Worm (Caenorhabditis elegans): Measurements from ENCODE around the gene B0416.11.

Gene B0416.11

DNA sequence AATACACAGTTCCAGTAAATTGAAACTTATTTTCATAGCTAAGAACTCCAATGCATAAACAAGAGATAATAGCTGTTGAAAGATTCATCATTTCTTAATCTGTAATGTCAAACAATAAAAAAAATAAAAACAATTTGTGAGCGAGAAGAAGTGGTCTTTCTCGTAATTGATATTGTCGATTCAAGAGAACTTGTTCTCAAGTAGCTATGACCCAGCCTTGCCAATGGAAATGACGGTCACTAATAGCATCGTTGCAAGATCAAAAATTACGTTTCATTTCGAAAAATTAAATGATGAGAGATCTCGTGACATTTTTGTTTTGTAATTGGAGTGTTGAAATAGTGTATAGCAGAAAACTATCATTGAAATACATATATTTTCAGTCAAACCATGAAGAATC, 14.9 kb upstream of the B0416.11 start, which contains the start of gene B0416.7:
Gene B0416.7 (minus strand): TSS at position 101 of the 400 bp plus-strand sequence.
- TF ChIP-seq cog-1 (tag; optimal IDR thresholded peaks at IDR 0.05) (no peak), ref-1 (GFP tag; conservative IDR thresholded peaks at IDR 0.05) (no peak), T22C8.4 (GFP tag; IDR thresholded peaks at IDR 0.05) (no peak), med-1 (GFP tag; optimal IDR thresholded peaks at IDR 0.05; ENCODE audit: insufficient read depth) (no peak), ztf-23 (GFP tag; IDR thresholded peaks at IDR 0.05) (no peak)

DNA sequence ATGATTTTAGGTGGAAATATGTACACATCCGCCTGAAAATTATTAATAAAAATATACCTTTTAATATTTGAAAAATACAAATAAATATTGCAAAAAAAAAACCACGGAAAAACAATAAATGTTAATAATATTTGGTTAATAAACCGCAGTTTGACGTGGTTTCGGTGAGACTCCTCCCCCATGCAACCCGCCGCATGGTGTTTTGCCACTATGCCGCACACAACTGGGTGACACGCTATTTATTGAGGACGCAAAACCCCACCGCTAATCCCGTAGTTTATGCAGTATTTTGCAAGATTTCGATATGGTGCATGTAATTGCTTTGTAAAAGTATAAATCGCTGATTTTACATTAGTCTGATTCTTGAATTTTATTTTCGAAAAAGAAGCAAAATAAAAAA, 13.7 kb upstream of the B0416.11 start, which contains the start of gene gly-13:
Gene gly-13 (minus strand): TSS at position 32 of the 400 bp plus-strand sequence.
- no peak for TF ChIP-seq ztf-29 (GFP tag; IDR thresholded peaks at IDR 0.05)
- peak; percentile 72 for TF ChIP-seq cog-1 (tag; optimal IDR thresholded peaks at IDR 0.05)
- TF ChIP-seq flt-1 (GFP tag; IDR thresholded peaks at IDR 0.05), result peak; percentile 87
- TF ChIP-seq med-1 (GFP tag; optimal IDR thresholded peaks at IDR 0.05; ENCODE audit: insufficient read depth), result peak; percentile 87
- peak; percentile 86 for TF ChIP-seq ztf-23 (GFP tag; IDR thresholded peaks at IDR 0.05)
- peak; percentile 70; the same call in 1 of the 2 replicates for TF ChIP-seq klf-2 (GFP tag; conservative IDR thresholded peaks at IDR 0.05)
- no peak; the same call in 1 of the 2 replicates for TF ChIP-seq T22C8.4 (GFP tag; IDR thresholded peaks at IDR 0.05)
- TF ChIP-seq ref-1 (GFP tag; conservative IDR thresholded peaks at IDR 0.05), result 0 out of 2 replicates have a peak, but pooled peaks have one; percentile 36
- peak; percentile 82; the same call in 1 of the 2 replicates for TF ChIP-seq tab-1 (GFP tag; IDR thresholded peaks at IDR 0.05)

DNA sequence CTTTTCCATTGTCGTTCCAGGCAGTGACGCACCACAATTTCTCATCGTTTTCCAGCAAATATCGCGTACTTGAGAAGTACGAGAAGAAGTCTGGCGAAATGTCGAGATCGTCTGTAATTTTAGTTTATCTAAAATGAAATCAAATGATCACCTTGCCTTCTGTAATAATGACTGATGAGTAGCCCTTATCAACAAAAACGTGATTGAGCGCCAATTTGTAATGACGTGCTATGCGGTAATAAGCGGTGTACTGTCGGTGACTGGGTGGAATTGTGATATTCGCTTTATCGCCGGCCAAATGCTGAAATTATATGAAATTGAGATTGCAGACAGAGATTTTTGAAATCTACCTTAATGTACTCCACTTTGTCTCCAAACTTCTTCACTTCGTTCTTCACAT, 12.5 kb upstream of the B0416.11 start:
- no peak for TF ChIP-seq med-1 (GFP tag; optimal IDR thresholded peaks at IDR 0.05; ENCODE audit: insufficient read depth)
- no peak for TF ChIP-seq cog-1 (tag; optimal IDR thresholded peaks at IDR 0.05)
- no peak for TF ChIP-seq tab-1 (GFP tag; IDR thresholded peaks at IDR 0.05)
- no peak for TF ChIP-seq ref-1 (GFP tag; conservative IDR thresholded peaks at IDR 0.05)
- TF ChIP-seq flt-1 (GFP tag; IDR thresholded peaks at IDR 0.05), result no peak
- no peak for TF ChIP-seq ztf-29 (GFP tag; IDR thresholded peaks at IDR 0.05)
- TF ChIP-seq ztf-23 (GFP tag; IDR thresholded peaks at IDR 0.05), result no peak
- no peak for TF ChIP-seq klf-2 (GFP tag; conservative IDR thresholded peaks at IDR 0.05)
- no peak for TF ChIP-seq T22C8.4 (GFP tag; IDR thresholded peaks at IDR 0.05)

DNA sequence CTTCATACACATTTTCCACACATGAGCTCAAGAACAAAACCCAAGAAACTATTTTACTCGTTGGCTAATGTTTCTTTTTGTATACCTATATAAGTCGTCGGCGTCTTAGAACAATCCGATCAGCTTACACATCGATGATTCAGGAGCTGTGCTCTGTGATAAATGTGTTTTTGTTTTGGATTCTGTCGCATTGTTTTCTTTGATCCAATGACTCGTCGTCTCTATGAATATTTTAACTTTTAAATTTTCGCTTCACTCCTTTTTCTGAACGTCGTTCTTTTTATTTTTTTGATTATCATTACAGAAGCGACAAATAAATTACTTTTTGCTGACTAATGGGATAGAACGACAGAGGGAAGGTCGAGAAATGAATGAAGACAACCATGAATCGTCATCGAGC, 8.4 kb upstream of the B0416.11 start, which contains the start of gene B0416.3:
Gene B0416.3 (plus strand): TSS at position 301 of the 400 bp plus-strand sequence.
- no peak for TF ChIP-seq cog-1 (tag; optimal IDR thresholded peaks at IDR 0.05)
- TF ChIP-seq tab-1 (GFP tag; IDR thresholded peaks at IDR 0.05), result no peak
- no peak for TF ChIP-seq klf-2 (GFP tag; conservative IDR thresholded peaks at IDR 0.05)
- TF ChIP-seq T22C8.4 (GFP tag; IDR thresholded peaks at IDR 0.05), result no peak
- no peak for TF ChIP-seq med-1 (GFP tag; optimal IDR thresholded peaks at IDR 0.05; ENCODE audit: insufficient read depth)
- no peak for TF ChIP-seq ztf-23 (GFP tag; IDR thresholded peaks at IDR 0.05)
- TF ChIP-seq flt-1 (GFP tag; IDR thresholded peaks at IDR 0.05), result no peak
- no peak for TF ChIP-seq ztf-29 (GFP tag; IDR thresholded peaks at IDR 0.05)
- no peak for TF ChIP-seq ref-1 (GFP tag; conservative IDR thresholded peaks at IDR 0.05)

DNA sequence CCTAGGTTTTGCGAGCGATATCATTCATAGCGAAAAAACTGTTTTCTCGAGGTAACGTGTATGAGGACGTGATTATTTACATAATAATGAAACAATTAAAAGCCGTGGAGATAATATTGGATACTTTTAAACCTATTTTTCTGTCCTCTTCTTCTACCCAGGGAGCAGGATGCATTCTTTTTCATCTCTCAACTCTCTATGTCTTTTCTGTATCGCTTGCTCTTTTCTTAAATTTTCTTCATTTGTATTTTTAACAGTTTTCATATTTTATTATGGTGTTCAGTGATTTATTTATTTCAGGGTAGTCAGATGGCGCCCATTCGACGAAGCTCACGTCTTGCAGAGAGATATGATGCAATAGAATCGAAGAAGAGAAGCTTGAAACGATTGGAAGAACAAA, 4.3 kb downstream of the B0416.11 start, which contains the start of gene B0416.4:
Gene B0416.4 (plus strand): TSS at position 301 of the 400 bp plus-strand sequence.
- no peak for TF ChIP-seq ztf-29 (GFP tag; IDR thresholded peaks at IDR 0.05)
- TF ChIP-seq med-1 (GFP tag; optimal IDR thresholded peaks at IDR 0.05; ENCODE audit: insufficient read depth), result no peak
- TF ChIP-seq T22C8.4 (GFP tag; IDR thresholded peaks at IDR 0.05), result no peak
- TF ChIP-seq ref-1 (GFP tag; conservative IDR thresholded peaks at IDR 0.05), result no peak

DNA sequence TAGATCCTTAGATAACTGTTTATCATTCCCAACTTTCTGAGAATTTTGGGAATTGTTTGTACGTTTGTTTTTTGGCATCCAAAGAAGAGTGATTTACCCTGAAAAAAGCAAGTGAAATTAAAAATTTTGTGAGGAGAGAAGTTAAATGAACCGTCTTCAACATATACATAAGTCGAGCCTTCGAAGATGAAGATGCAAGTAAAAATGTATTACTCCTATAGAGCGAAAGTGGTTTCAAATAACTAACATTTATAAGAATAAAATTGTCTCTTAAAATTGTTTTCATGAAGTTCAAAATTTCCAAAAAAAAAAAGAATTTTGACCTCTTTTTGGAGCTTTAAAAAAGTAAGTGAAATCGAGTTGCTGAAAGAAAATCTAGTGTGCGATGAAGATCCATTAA, 8.4 kb downstream of the B0416.11 start, which contains the start of gene B0416.10:
Gene B0416.10 (minus strand): TSS at position 101 of the 400 bp plus-strand sequence.
- TF ChIP-seq ref-1 (GFP tag; conservative IDR thresholded peaks at IDR 0.05), result no peak

DNA sequence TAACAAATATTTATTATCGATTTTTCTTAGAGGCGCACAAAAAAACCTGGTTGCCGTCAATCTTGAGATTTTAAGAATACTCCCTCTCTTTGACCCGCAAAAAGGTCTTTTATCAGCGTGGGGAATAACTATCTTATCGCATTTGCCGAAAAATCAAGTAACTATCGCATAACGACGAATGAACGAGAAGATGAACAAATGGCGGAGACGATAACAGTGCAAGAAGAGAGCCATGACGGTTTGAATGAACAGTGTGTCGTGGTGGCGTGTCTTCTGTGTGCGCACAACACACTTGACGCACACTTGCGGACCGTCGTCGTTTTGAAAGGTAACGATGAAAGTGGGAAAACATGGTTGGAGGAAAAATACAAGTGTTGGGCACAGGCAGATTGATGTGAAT, 11.0 kb downstream of the B0416.11 start:
- no peak for TF ChIP-seq ztf-23 (GFP tag; IDR thresholded peaks at IDR 0.05)
- TF ChIP-seq ref-1 (GFP tag; conservative IDR thresholded peaks at IDR 0.05), result no peak
- no peak for TF ChIP-seq ztf-29 (GFP tag; IDR thresholded peaks at IDR 0.05)
- no peak for TF ChIP-seq tab-1 (GFP tag; IDR thresholded peaks at IDR 0.05)
- TF ChIP-seq T22C8.4 (GFP tag; IDR thresholded peaks at IDR 0.05), result no peak
- no peak for TF ChIP-seq flt-1 (GFP tag; IDR thresholded peaks at IDR 0.05)
- TF ChIP-seq klf-2 (GFP tag; conservative IDR thresholded peaks at IDR 0.05), result no peak
- no peak for TF ChIP-seq med-1 (GFP tag; optimal IDR thresholded peaks at IDR 0.05; ENCODE audit: insufficient read depth)
- TF ChIP-seq cog-1 (tag; optimal IDR thresholded peaks at IDR 0.05), result no peak

DNA sequence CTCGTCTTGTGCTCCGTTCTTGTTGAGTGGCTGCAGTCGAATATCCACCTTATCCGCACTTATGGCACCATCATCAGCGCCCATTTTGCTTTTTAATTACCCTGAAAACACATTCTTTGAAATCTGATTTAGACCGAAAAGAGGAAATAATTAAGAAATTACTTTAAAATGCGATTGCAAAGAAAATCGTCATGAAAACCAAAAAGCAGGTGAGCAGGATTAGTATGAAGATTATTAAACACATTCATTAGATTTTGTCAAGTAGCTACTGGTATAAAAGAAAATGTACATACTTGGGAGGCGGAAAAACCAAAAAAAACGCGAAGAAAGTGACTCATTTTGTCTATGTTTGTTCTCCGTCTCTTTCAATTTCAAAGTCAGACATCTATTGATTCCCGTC, 12.2 kb downstream of the B0416.11 start, which contains the start of gene B0416.5:
Gene B0416.5 (minus strand): TSS at position 101 of the 400 bp plus-strand sequence.
- TF ChIP-seq flt-1 (GFP tag; IDR thresholded peaks at IDR 0.05) (no peak), cog-1 (tag; optimal IDR thresholded peaks at IDR 0.05) (no peak), klf-2 (GFP tag; conservative IDR thresholded peaks at IDR 0.05) (no peak), T22C8.4 (GFP tag; IDR thresholded peaks at IDR 0.05) (no peak), ztf-23 (GFP tag; IDR thresholded peaks at IDR 0.05) (no peak), ref-1 (GFP tag; conservative IDR thresholded peaks at IDR 0.05) (no peak), tab-1 (GFP tag; IDR thresholded peaks at IDR 0.05) (no peak), ztf-29 (GFP tag; IDR thresholded peaks at IDR 0.05) (no peak), med-1 (GFP tag; optimal IDR thresholded peaks at IDR 0.05; ENCODE audit: insufficient read depth) (no peak)

DNA sequence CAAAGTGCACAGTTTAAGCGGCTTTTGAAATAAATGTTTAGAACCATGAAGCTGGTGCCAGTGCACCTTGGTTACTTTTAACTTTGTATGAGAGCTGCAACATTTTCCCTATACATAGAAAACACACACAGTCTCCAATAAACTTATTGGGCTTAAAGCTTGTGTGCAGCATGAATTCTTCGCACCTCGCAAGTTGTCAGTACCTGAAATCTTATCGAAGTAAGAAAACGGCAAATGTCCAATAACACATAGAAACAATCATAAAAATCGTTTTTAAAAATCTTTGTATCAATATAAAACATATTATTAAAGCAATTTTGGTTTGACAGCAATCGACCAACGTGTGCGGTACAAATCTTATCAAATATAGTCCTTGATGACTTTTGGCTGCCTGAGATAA, 14.6 kb downstream of the B0416.11 start:
- no peak for TF ChIP-seq T22C8.4 (GFP tag; IDR thresholded peaks at IDR 0.05)
- TF ChIP-seq klf-2 (GFP tag; conservative IDR thresholded peaks at IDR 0.05), result no peak
- TF ChIP-seq tab-1 (GFP tag; IDR thresholded peaks at IDR 0.05), result no peak
- TF ChIP-seq ref-1 (GFP tag; conservative IDR thresholded peaks at IDR 0.05), result no peak
- no peak for TF ChIP-seq ztf-29 (GFP tag; IDR thresholded peaks at IDR 0.05)
- no peak for TF ChIP-seq cog-1 (tag; optimal IDR thresholded peaks at IDR 0.05)
- TF ChIP-seq flt-1 (GFP tag; IDR thresholded peaks at IDR 0.05), result no peak
- TF ChIP-seq med-1 (GFP tag; optimal IDR thresholded peaks at IDR 0.05; ENCODE audit: insufficient read depth), result no peak

DNA sequence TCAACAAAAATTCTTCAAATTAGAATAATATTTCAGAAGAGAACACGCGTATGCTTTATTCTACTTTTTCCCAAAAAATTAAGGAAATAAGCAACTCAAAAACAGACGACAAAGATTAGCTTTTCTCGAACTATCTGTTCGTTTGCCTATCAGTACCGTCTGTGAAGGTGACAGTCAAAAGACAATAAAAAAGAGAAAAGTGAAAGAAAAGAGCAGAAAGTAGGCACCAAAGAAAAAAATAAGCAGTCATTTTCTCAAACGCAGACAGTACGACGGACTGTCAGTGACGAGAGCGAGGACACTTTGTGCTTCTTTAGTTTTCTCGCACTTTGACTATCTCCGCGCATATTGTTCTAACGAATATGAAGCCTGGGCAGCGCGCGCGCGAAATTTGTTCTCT, 16.4 kb downstream of the B0416.11 start:
- no peak for TF ChIP-seq ztf-29 (GFP tag; IDR thresholded peaks at IDR 0.05)
- no peak for TF ChIP-seq T22C8.4 (GFP tag; IDR thresholded peaks at IDR 0.05)
- TF ChIP-seq flt-1 (GFP tag; IDR thresholded peaks at IDR 0.05), result no peak
- TF ChIP-seq cog-1 (tag; optimal IDR thresholded peaks at IDR 0.05), result no peak
- no peak for TF ChIP-seq med-1 (GFP tag; optimal IDR thresholded peaks at IDR 0.05; ENCODE audit: insufficient read depth)
- TF ChIP-seq ref-1 (GFP tag; conservative IDR thresholded peaks at IDR 0.05), result no peak
- no peak for TF ChIP-seq tab-1 (GFP tag; IDR thresholded peaks at IDR 0.05)
- TF ChIP-seq ztf-23 (GFP tag; IDR thresholded peaks at IDR 0.05), result no peak
- TF ChIP-seq klf-2 (GFP tag; conservative IDR thresholded peaks at IDR 0.05), result no peak

Data from whole organism, midembryonic.